Worm (Caenorhabditis elegans): ENCODE measurements around the gene bub-3.
A peak's percentile ranks its signal among the peaks of the same experiment; 100 is the strongest.

ce11 chrII:13736906-13737305, 11.0 kb downstream of the bub-3 start:
- TF ChIP-seq unc-39 (tag; optimal IDR thresholded peaks at IDR 0.05) (no peak), F37D6.2 (tag; optimal IDR thresholded peaks at IDR 0.05) (no peak), ama-1 (optimal IDR thresholded peaks at IDR 0.05) (no peak), ces-1 (GFP tag; optimal IDR thresholded peaks at IDR 0.05) (no peak), gei-8 (GFP tag; optimal IDR thresholded peaks at IDR 0.05) (no peak), fkh-10 (GFP tag; optimal IDR thresholded peaks at IDR 0.05) (no peak), nhr-28 (tag; optimal IDR thresholded peaks at IDR 0.05) (peak; percentile 28), nhr-48 (tag; optimal IDR thresholded peaks at IDR 0.05) (no peak), daf-16 (GFP tag; optimal IDR thresholded peaks at IDR 0.05) (no peak), daf-16 (tag; optimal IDR thresholded peaks at IDR 0.05) (peak; percentile 52), ztf-7 (tag; optimal IDR thresholded peaks at IDR 0.05) (no peak)

Data from whole organism, L4 larva.